Fruit fly (Drosophila melanogaster) whole organism, embryonic: Measurements from ENCODE around the gene CG8006.
A peak's percentile ranks its signal among the peaks of the same experiment; 100 is the strongest.

Experiments used
- CG10462 ChIP-seq: fragments of 200-800 bp; sonication (Bioruptor generic); optimal IDR thresholded peaks from 2 replicates; lab custom pipeline; 2016; ENCODE audit warnings: missing biosample characterization, missing genetic modification characterization
- CG12659 ChIP-seq: fragments of 200-800 bp; sonication (Bioruptor generic); optimal IDR thresholded peaks from 3 replicates; lab custom pipeline; 2017; ENCODE audit warnings: mild to moderate bottlenecking, missing biosample characterization, missing genetic modification reagents, missing genetic modification characterization
- CG15011 ChIP-seq: fragments of 200-800 bp; sonication (Bioruptor generic); optimal IDR thresholded peaks from 3 replicates; lab custom pipeline; 2018; ENCODE audit warnings: missing biosample characterization, mild to moderate bottlenecking, missing genetic modification characterization
- CG16815 ChIP-seq: fragments of 200-800 bp; sonication (Bioruptor generic); optimal IDR thresholded peaks from 3 replicates; lab custom pipeline; 2017; ENCODE audit warnings: missing biosample characterization, mild to moderate bottlenecking, missing genetic modification characterization
- CG17361 ChIP-seq: fragments of 200-800 bp; sonication (Bioruptor generic); IDR thresholded peaks from 3 replicates; pipeline ENCODE4 v1.3.6; 2022; ENCODE audit warnings: missing biosample characterization, missing genetic modification characterization
- CG1832 ChIP-seq: fragments of 200-800 bp; sonication (Bioruptor generic); optimal IDR thresholded peaks from 2 replicates; lab custom pipeline; 2017; ENCODE audit warnings: missing biosample characterization, mild to moderate bottlenecking, missing genetic modification characterization, inconsistent platforms
- CG18599 ChIP-seq: fragments of 200-800 bp; sonication (Bioruptor generic); optimal IDR thresholded peaks from 3 replicates; lab custom pipeline; 2017; ENCODE audit warnings: missing biosample characterization, missing genetic modification characterization, mild to moderate bottlenecking, moderate library complexity, missing genetic modification reagents
- CG18619 ChIP-seq: fragments of 200-800 bp; sonication (Bioruptor generic); optimal IDR thresholded peaks from 3 replicates; lab custom pipeline; 2017; ENCODE audit warnings: missing biosample characterization, mild to moderate bottlenecking, missing genetic modification characterization
- CG2116 ChIP-seq: fragments of 200-800 bp; sonication (Bioruptor generic); optimal IDR thresholded peaks from 3 replicates; lab custom pipeline; 2018; ENCODE audit warnings: missing biosample characterization, mild to moderate bottlenecking, missing genetic modification characterization
- CG2120 ChIP-seq: fragments of 200-800 bp; sonication (Bioruptor generic); optimal IDR thresholded peaks from 3 replicates; lab custom pipeline; 2016; ENCODE audit warnings: missing biosample characterization, missing genetic modification characterization
- CG30431 ChIP-seq: fragments of 200-800 bp; sonication (Bioruptor generic); optimal IDR thresholded peaks from 2 replicates; lab custom pipeline; 2017; ENCODE audit warnings: missing biosample characterization, missing genetic modification characterization
- CG31365 ChIP-seq: fragments of 200-800 bp; sonication (Bioruptor generic); optimal IDR thresholded peaks from 2 replicates; lab custom pipeline; 2018; ENCODE audit warnings: missing biosample characterization, mild to moderate bottlenecking, missing genetic modification characterization
- CG4404 ChIP-seq: fragments of 200-800 bp; sonication (Bioruptor generic); IDR thresholded peaks from 2 replicates; pipeline ENCODE4 v1.3.6; 2022; ENCODE audit warnings: missing biosample characterization, missing genetic modification characterization
- CG6683 ChIP-seq: fragments of 200-800 bp; sonication (Bioruptor generic); optimal IDR thresholded peaks from 2 replicates; lab custom pipeline; 2017; ENCODE audit warnings: missing biosample characterization, mild to moderate bottlenecking, missing genetic modification characterization, missing genetic modification reagents
- CG7357 ChIP-seq: fragments of 200-800 bp; sonication (Bioruptor generic); IDR thresholded peaks from 3 replicates; pipeline ENCODE4 v1.3.6; 2022; ENCODE audit warnings: missing biosample characterization, missing genetic modification characterization
- CG7745 ChIP-seq: fragments of 200-800 bp; sonication (Bioruptor generic); optimal IDR thresholded peaks from 2 replicates; lab custom pipeline; 2018; ENCODE audit warnings: missing biosample characterization, mild to moderate bottlenecking, missing genetic modification characterization, moderate library complexity
- CG9215 ChIP-seq: fragments of 200-800 bp; sonication (Bioruptor generic); IDR thresholded peaks from 2 replicates; pipeline ENCODE4 v1.3.6; 2022; ENCODE audit warnings: missing biosample characterization, missing genetic modification characterization
- CG9876 ChIP-seq: fragments of 200-800 bp; sonication (Bioruptor generic); optimal IDR thresholded peaks from 2 replicates; lab custom pipeline; 2016; ENCODE audit warnings: missing biosample characterization, missing genetic modification characterization
- D19A ChIP-seq: fragments of 200-800 bp; optimal IDR thresholded peaks from 3 replicates; lab custom pipeline; 2019; ENCODE audit warnings: missing biosample characterization, mild to moderate bottlenecking, missing genetic modification characterization, moderate library complexity
- Doc2 ChIP-seq: fragments of 200-800 bp; sonication (Bioruptor generic); IDR thresholded peaks from 2 replicates; pipeline ENCODE4 v1.3.6; 2022; ENCODE audit warnings: missing biosample characterization, missing genetic modification characterization
- Ets65A ChIP-seq: fragments of 200-800 bp; sonication (Bioruptor generic); peaks from one replicate; lab custom pipeline; 2016; ENCODE audit warnings: missing biosample characterization, missing genetic modification characterization
- Lim3 ChIP-seq: fragments of 200-800 bp; sonication (Bioruptor generic); IDR thresholded peaks from 2 replicates; pipeline ENCODE4 v1.3.6; 2022; ENCODE audit warnings: missing biosample characterization, missing genetic modification characterization
- MESR4 ChIP-seq: fragments of 200-800 bp; sonication (Bioruptor generic); optimal IDR thresholded peaks from 2 replicates; lab custom pipeline; 2018; ENCODE audit warnings: missing biosample characterization, mild to moderate bottlenecking, missing genetic modification characterization, moderate library complexity
- MTF-1 ChIP-seq: fragments of 200-800 bp; sonication (Bioruptor generic); optimal IDR thresholded peaks from 2 replicates; lab custom pipeline; 2018; ENCODE audit warnings: missing biosample characterization, mild to moderate bottlenecking, missing genetic modification characterization, borderline replicate concordance
- Mad ChIP-seq: fragments of 200-800 bp; sonication (Bioruptor generic); optimal IDR thresholded peaks from 2 replicates; lab custom pipeline; 2016; ENCODE audit warnings: missing biosample characterization, missing genetic modification characterization
- NC2α ChIP-seq: fragments of 200-800 bp; sonication (Bioruptor generic); optimal IDR thresholded peaks from 2 replicates; lab custom pipeline; 2016; ENCODE audit warnings: missing biosample characterization, missing genetic modification characterization
- NFAT ChIP-seq: fragments of 200-800 bp; sonication (Bioruptor generic); IDR thresholded peaks from 2 replicates; pipeline ENCODE4 v1.3.6; 2022; ENCODE audit warnings: missing biosample characterization, missing genetic modification characterization
- NK7.1 ChIP-seq: fragments of 200-800 bp; sonication (Bioruptor generic); optimal IDR thresholded peaks from 3 replicates; lab custom pipeline; 2016; ENCODE audit warnings: missing biosample characterization, missing genetic modification characterization
- PHDP ChIP-seq: fragments of 200-800 bp; sonication (Bioruptor generic); optimal IDR thresholded peaks from 3 replicates; lab custom pipeline; 2018; ENCODE audit warnings: missing biosample characterization, mild to moderate bottlenecking, missing genetic modification characterization, moderate library complexity
- Side ChIP-seq: fragments of 200-800 bp; sonication (Bioruptor generic); optimal IDR thresholded peaks from 2 replicates; lab custom pipeline; 2016; ENCODE audit warnings: missing biosample characterization, missing genetic modification characterization
- Sin3A ChIP-seq: fragments of >200 bp; optimal IDR thresholded peaks from 2 replicates; lab custom pipeline; 2018
- Spps ChIP-seq: fragments of 200-800 bp; sonication (Bioruptor generic); optimal IDR thresholded peaks from 2 replicates; lab custom pipeline; 2018; ENCODE audit warnings: missing biosample characterization, mild to moderate bottlenecking, missing genetic modification characterization
- abd-A ChIP-seq: fragments of 200-800 bp; sonication (Bioruptor generic); optimal IDR thresholded peaks from 3 replicates; lab custom pipeline; 2019; ENCODE audit warnings: missing biosample characterization, mild to moderate bottlenecking, missing genetic modification characterization, moderate library complexity
- al ChIP-seq: fragments of 200-800 bp; sonication (Bioruptor generic); IDR thresholded peaks from 2 replicates; pipeline ENCODE4 v1.3.6; 2022; ENCODE audit warnings: missing biosample characterization, missing genetic modification characterization
- emc ChIP-seq: fragments of 200-800 bp; sonication (Bioruptor generic); optimal IDR thresholded peaks from 2 replicates; lab custom pipeline; 2016; ENCODE audit warnings: missing biosample characterization, missing genetic modification characterization
- eyg ChIP-seq: fragments of 200-800 bp; sonication (Bioruptor generic); optimal IDR thresholded peaks from 3 replicates; lab custom pipeline; 2016; ENCODE audit warnings: missing biosample characterization, missing genetic modification characterization
- fd102C ChIP-seq: fragments of 200-800 bp; sonication (Bioruptor generic); optimal IDR thresholded peaks from 2 replicates; lab custom pipeline; 2018; ENCODE audit warnings: missing biosample characterization, mild to moderate bottlenecking, missing genetic modification characterization, moderate library complexity
- gem ChIP-seq: fragments of 200-800 bp; sonication (Bioruptor generic); optimal IDR thresholded peaks from 2 replicates; lab custom pipeline; 2019; ENCODE audit warnings: missing biosample characterization, mild to moderate bottlenecking, missing genetic modification characterization, moderate library complexity
- oc ChIP-seq: fragments of 200-800 bp; sonication (Bioruptor generic); optimal IDR thresholded peaks from 2 replicates; lab custom pipeline; 2018; ENCODE audit warnings: missing biosample characterization, mild to moderate bottlenecking, missing genetic modification characterization, moderate library complexity
- onecut ChIP-seq: fragments of 200-800 bp; sonication (Bioruptor generic); IDR thresholded peaks from 2 replicates; pipeline ENCODE4 v1.3.6; 2022; ENCODE audit warnings: missing biosample characterization, missing genetic modification characterization
- phol ChIP-seq: fragments of 200-800 bp; sonication (Bioruptor generic); optimal IDR thresholded peaks from 3 replicates; lab custom pipeline; 2018; ENCODE audit warnings: missing biosample characterization, mild to moderate bottlenecking, missing genetic modification characterization, moderate library complexity
- repo ChIP-seq: fragments of 200-800 bp; sonication (Bioruptor generic); optimal IDR thresholded peaks from 2 replicates; lab custom pipeline; 2016; ENCODE audit warnings: missing biosample characterization, missing genetic modification characterization
- row ChIP-seq: fragments of 200-800 bp; sonication (Bioruptor generic); IDR thresholded peaks from 3 replicates; pipeline ENCODE4 v1.3.6; 2022; ENCODE audit warnings: missing biosample characterization, missing genetic modification characterization
- tgo ChIP-seq: fragments of 200-800 bp; sonication (Bioruptor generic); IDR thresholded peaks from 3 replicates; pipeline ENCODE4 v1.3.6; 2022; ENCODE audit warnings: missing biosample characterization, missing genetic modification characterization
- tin ChIP-seq: fragments of 200-800 bp; sonication (Bioruptor generic); optimal IDR thresholded peaks from 3 replicates; lab custom pipeline; 2016; ENCODE audit warnings: missing biosample characterization, missing genetic modification characterization
- trem ChIP-seq: fragments of 200-800 bp; optimal IDR thresholded peaks from 3 replicates; lab custom pipeline; 2019; ENCODE audit warnings: missing biosample characterization, mild to moderate bottlenecking, missing genetic modification characterization, moderate library complexity
- usp ChIP-seq: fragments of >200 bp; optimal IDR thresholded peaks from 2 replicates; lab custom pipeline; 2017; ENCODE audit warnings: missing biosample characterization, missing genetic modification characterization
- z ChIP-seq: fragments of 200-800 bp; sonication (Bioruptor generic); IDR thresholded peaks from 3 replicates; pipeline ENCODE4 v1.3.6; 2022; ENCODE audit warnings: missing biosample characterization, missing genetic modification characterization
- zen ChIP-seq: fragments of 200-800 bp; sonication (Bioruptor generic); optimal IDR thresholded peaks from 3 replicates; lab custom pipeline; 2018; ENCODE audit warnings: missing biosample characterization, mild to moderate bottlenecking, missing genetic modification characterization, moderate library complexity

Gene CG8006

dm6 chr3L:8191042-8191613, 20.6 kb upstream of the CG8006 start, which contains the start of gene MED24 (continued):
- TF ChIP-seq CG2116 (GFP tag; lab: Kevin White, UChicago) = peak; percentile 55
- peak; percentile 27 for TF ChIP-seq phol (tag; lab: Kevin White, UChicago)
- TF ChIP-seq CG31365 (tag; lab: Kevin White, UChicago) = no peak
- TF ChIP-seq Side = no peak
- no peak for TF ChIP-seq CG7357 (GFP tag; lab: Robert Waterston, UW)
- TF ChIP-seq tin = no peak
- peak; percentile 59 for TF ChIP-seq MESR4 (GFP tag; lab: Kevin White, UChicago)
- no peak for TF ChIP-seq Doc2 (GFP tag; lab: Robert Waterston, UW)

dm6 chr3L:8193016-8193415, 18.7 kb upstream of the CG8006 start, which contains the start of gene CG7387:
Gene CG7387 (minus strand): TSS chr3L:8193116.
- TF ChIP-seq CG30431 (GFP tag; lab: Kevin White, UChicago) (no peak), emc (GFP tag; lab: Kevin White, UChicago) (no peak), oc (no peak), Lim3 (GFP tag; lab: Robert Waterston, UW) (no peak), CG9876 (GFP tag; lab: Kevin White, UChicago) (no peak), MTF-1 (GFP tag; lab: Kevin White, UChicago) (no peak), fd102C (GFP tag; lab: Kevin White, UChicago) (no peak), CG7745 (tag; lab: Kevin White, UChicago) (no peak), CG15011 (no peak), abd-A (tag; lab: Kevin White, UChicago) (no peak), usp (GFP tag; lab: Kevin White, UChicago) (no peak), CG17361 (GFP tag; lab: Robert Waterston, UW) (no peak), NK7.1 (GFP tag; lab: Kevin White, UChicago) (no peak), Sin3A (lab: Kevin White, UChicago) (no peak), Spps (tag; lab: Kevin White, UChicago) (no peak), repo (GFP tag; lab: Kevin White, UChicago) (no peak), gem (no peak), onecut (GFP tag; lab: Robert Waterston, UW) (no peak), Ets65A (GFP tag; lab: Kevin White, UChicago) (no peak)

dm6 chr3L:8197779-8198279, 13.9 kb upstream of the CG8006 start, which contains the start of the genes UbcE2M and Dhps:
Gene UbcE2M (minus strand): TSS chr3L:8197987.
Gene Dhps (plus strand): TSS chr3L:8198207.
- TF ChIP-seq tgo (GFP tag; lab: Robert Waterston, UW) = peak; percentile 71
- no peak for TF ChIP-seq NC2α (GFP tag; lab: Kevin White, UChicago)
- no peak for TF ChIP-seq CG10462 (GFP tag; lab: Kevin White, UChicago)
- peak; percentile 62 for TF ChIP-seq CG4404
- peak; percentile 69 for TF ChIP-seq CG16815 (GFP tag; lab: Kevin White, UChicago)
- TF ChIP-seq CG18599 (GFP tag; lab: Kevin White, UChicago) = no peak
- peak; percentile 85 for TF ChIP-seq CG9215 (GFP tag; lab: Robert Waterston, UW)
- TF ChIP-seq CG31365 (tag; lab: Kevin White, UChicago) = no peak
- peak; percentile 70 for TF ChIP-seq PHDP (tag; lab: Kevin White, UChicago)
- no peak for TF ChIP-seq Mad (GFP tag; lab: Kevin White, UChicago)
- peak; percentile 87 for TF ChIP-seq CG12659 (GFP tag; lab: Kevin White, UChicago)
- TF ChIP-seq zen (tag; lab: Kevin White, UChicago) = peak; percentile 79
- TF ChIP-seq CG6683 = peak; percentile 58
- TF ChIP-seq row (GFP tag; lab: Robert Waterston, UW) = peak; percentile 93
- TF ChIP-seq CG2120 (GFP tag; lab: Kevin White, UChicago) = peak; percentile 82
- TF ChIP-seq CG1832 = no peak
- peak; percentile 62 for TF ChIP-seq NFAT
- peak; percentile 79 for TF ChIP-seq CG18619
- no peak for TF ChIP-seq Doc2 (GFP tag; lab: Robert Waterston, UW)
- TF ChIP-seq trem = peak; percentile 65
- TF ChIP-seq D19A (tag; lab: Kevin White, UChicago) = no peak
- TF ChIP-seq al (GFP tag; lab: Robert Waterston, UW) = peak; percentile 71
- TF ChIP-seq z (GFP tag; lab: Robert Waterston, UW) = no peak
- peak; percentile 36 for TF ChIP-seq eyg
